Fruit fly (Drosophila melanogaster) whole organism, embryonic: ENCODE data around the gene CG32299.

Experiments
- Bteb2 ChIP-seq: fragments of 200-800 bp; sonication (Bioruptor generic); optimal IDR thresholded peaks from 2 replicates; lab custom pipeline; 2016; ENCODE audit warnings: missing biosample characterization, missing genetic modification characterization
- CG10431 ChIP-seq: fragments of 200-800 bp; sonication (Bioruptor generic); optimal IDR thresholded peaks from 3 replicates; lab custom pipeline; 2018; ENCODE audit warnings: missing biosample characterization, mild to moderate bottlenecking, missing genetic modification characterization
- CG11504 ChIP-seq: fragments of 200-800 bp; sonication (Bioruptor generic); optimal IDR thresholded peaks from 3 replicates; lab custom pipeline; 2019; ENCODE audit warnings: missing biosample characterization, mild to moderate bottlenecking, missing genetic modification characterization, moderate library complexity
- CG11560 ChIP-seq: fragments of 200-800 bp; sonication (Bioruptor generic); IDR thresholded peaks from 3 replicates; pipeline ENCODE4 v1.3.6; 2022; ENCODE audit warnings: missing biosample characterization, missing genetic modification characterization
- CG13296 ChIP-seq: fragments of 200-800 bp; sonication (Bioruptor generic); optimal IDR thresholded peaks from 3 replicates; lab custom pipeline; 2018; ENCODE audit warnings: missing biosample characterization, mild to moderate bottlenecking, missing genetic modification characterization
- CG13775 ChIP-seq: fragments of 200-800 bp; sonication (Bioruptor generic); optimal IDR thresholded peaks from 3 replicates; lab custom pipeline; 2017; ENCODE audit warnings: missing biosample characterization, mild to moderate bottlenecking, missing genetic modification characterization
- CG1647 ChIP-seq: fragments of 200-800 bp; sonication (Bioruptor generic); optimal IDR thresholded peaks from 3 replicates; lab custom pipeline; 2016; ENCODE audit warnings: missing biosample characterization, missing genetic modification characterization
- CG16813 ChIP-seq: fragments of 200-800 bp; sonication (Bioruptor generic); IDR thresholded peaks from 3 replicates; pipeline ENCODE4 v1.3.6; 2022; ENCODE audit warnings: missing biosample characterization, missing genetic modification characterization; ENCODE audit not compliant: partially characterized antibody
- CG17568 ChIP-seq: fragments of 200-800 bp; sonication (Bioruptor generic); optimal IDR thresholded peaks from 2 replicates; lab custom pipeline; 2018; ENCODE audit warnings: missing biosample characterization, mild to moderate bottlenecking, missing genetic modification characterization, moderate library complexity
- CG17802 ChIP-seq: fragments of 200-800 bp; sonication (Bioruptor generic); optimal IDR thresholded peaks from 2 replicates; lab custom pipeline; 2018; ENCODE audit warnings: missing biosample characterization, mild to moderate bottlenecking, missing genetic modification characterization, moderate library complexity
- CG18599 ChIP-seq: fragments of 200-800 bp; sonication (Bioruptor generic); optimal IDR thresholded peaks from 3 replicates; lab custom pipeline; 2017; ENCODE audit warnings: missing biosample characterization, missing genetic modification characterization, mild to moderate bottlenecking, moderate library complexity, missing genetic modification reagents
- CG2199 ChIP-seq: fragments of 200-800 bp; sonication (Bioruptor generic); IDR thresholded peaks from 3 replicates; pipeline ENCODE4 v1.3.6; 2022; ENCODE audit warnings: missing biosample characterization, missing genetic modification characterization
- CG2678 ChIP-seq: fragments of 200-800 bp; sonication (Bioruptor generic); optimal IDR thresholded peaks from 3 replicates; lab custom pipeline; 2019; ENCODE audit warnings: missing biosample characterization, mild to moderate bottlenecking, missing genetic modification characterization, moderate library complexity
- CG32767 ChIP-seq: fragments of 200-800 bp; sonication (Bioruptor generic); IDR thresholded peaks from 2 replicates; pipeline ENCODE4 v1.3.6; 2022; ENCODE audit warnings: missing biosample characterization, missing genetic modification characterization
- CG5180 ChIP-seq: fragments of 200-800 bp; sonication (Bioruptor generic); optimal IDR thresholded peaks from 3 replicates; lab custom pipeline; 2017; ENCODE audit warnings: missing biosample characterization, missing genetic modification characterization, mild to moderate bottlenecking, moderate library complexity, missing genetic modification reagents
- CG5953 ChIP-seq: fragments of 200-800 bp; sonication (Bioruptor generic); IDR thresholded peaks from 2 replicates; pipeline ENCODE4 v1.3.6; 2022; ENCODE audit warnings: missing biosample characterization, missing genetic modification characterization
- CG8944 ChIP-seq: fragments of 200-800 bp; sonication (Bioruptor generic); optimal IDR thresholded peaks from 3 replicates; lab custom pipeline; 2016; ENCODE audit warnings: missing biosample characterization, missing genetic modification characterization
- CkIIα-i1 ChIP-seq: fragments of 200-800 bp; sonication (Bioruptor generic); IDR thresholded peaks from 2 replicates; pipeline ENCODE4 v1.3.6; 2022; ENCODE audit warnings: missing biosample characterization, missing genetic modification characterization
- Dp ChIP-seq: fragments of 200-800 bp; sonication (Bioruptor generic); optimal IDR thresholded peaks from 2 replicates; lab custom pipeline; 2018; ENCODE audit warnings: missing biosample characterization, mild to moderate bottlenecking, missing genetic modification characterization, moderate library complexity
- Drgx ChIP-seq: fragments of 200-800 bp; sonication (Bioruptor generic); IDR thresholded peaks from 2 replicates; pipeline ENCODE4 v1.3.6; 2022; ENCODE audit warnings: missing biosample characterization, missing genetic modification characterization
- Ets65A ChIP-seq: fragments of 200-800 bp; sonication (Bioruptor generic); peaks from one replicate; lab custom pipeline; 2016; ENCODE audit warnings: missing biosample characterization, missing genetic modification characterization
- Kr ChIP-seq: fragments of 200-800 bp; sonication (Bioruptor generic); optimal IDR thresholded peaks from 2 replicates; lab custom pipeline; 2017; ENCODE audit warnings: missing biosample characterization, mild to moderate bottlenecking, missing genetic modification characterization
- Med ChIP-seq: fragments of 200-800 bp; sonication (Bioruptor generic); peaks from one replicate; lab custom pipeline; 2016; ENCODE audit warnings: missing biosample characterization, missing genetic modification characterization, mild to moderate bottlenecking, inconsistent platforms, moderate library complexity
- Meics ChIP-seq: fragments of 200-800 bp; sonication (Bioruptor generic); optimal IDR thresholded peaks from 2 replicates; lab custom pipeline; 2017; ENCODE audit warnings: missing biosample characterization, mild to moderate bottlenecking, missing genetic modification characterization
- Myb ChIP-seq: fragments of 200-800 bp; sonication (Bioruptor generic); optimal IDR thresholded peaks from 2 replicates; lab custom pipeline; 2016; ENCODE audit warnings: missing biosample characterization, missing genetic modification characterization
- NFAT ChIP-seq: fragments of 200-800 bp; sonication (Bioruptor generic); IDR thresholded peaks from 2 replicates; pipeline ENCODE4 v1.3.6; 2022; ENCODE audit warnings: missing biosample characterization, missing genetic modification characterization
- PHDP ChIP-seq: fragments of 200-800 bp; sonication (Bioruptor generic); optimal IDR thresholded peaks from 3 replicates; lab custom pipeline; 2018; ENCODE audit warnings: missing biosample characterization, mild to moderate bottlenecking, missing genetic modification characterization, moderate library complexity
- Pdp1 ChIP-seq, 2 experiments: fragments of 200-800 bp; sonication (Bioruptor generic); optimal IDR thresholded peaks; 3 replicates each; lab custom pipeline; 2016; ENCODE audit warnings: missing biosample characterization in 2 of 2, missing genetic modification characterization in 2 of 2, mild to moderate bottlenecking in 1 of 2, moderate library complexity in 1 of 2
- Vsx1 ChIP-seq: fragments of 200-800 bp; sonication (Bioruptor generic); optimal IDR thresholded peaks from 2 replicates; lab custom pipeline; 2017; ENCODE audit warnings: missing biosample characterization, mild to moderate bottlenecking, missing genetic modification characterization, missing genetic modification reagents
- ase ChIP-seq: fragments of 200-800 bp; sonication (Bioruptor generic); IDR thresholded peaks from 3 replicates; pipeline ENCODE4 v1.3.6; 2022; ENCODE audit warnings: missing biosample characterization, missing genetic modification characterization
- bab2 ChIP-seq: fragments of 200-800 bp; sonication (Bioruptor generic); optimal IDR thresholded peaks from 2 replicates; lab custom pipeline; 2016; ENCODE audit warnings: missing biosample characterization, missing genetic modification characterization
- br ChIP-seq: fragments of >200 bp; optimal IDR thresholded peaks from 2 replicates; lab custom pipeline; 2017
- cad ChIP-seq: fragments of >200 bp; optimal IDR thresholded peaks from 2 replicates; lab custom pipeline; 2017; ENCODE audit warnings: missing biosample characterization, missing genetic modification characterization
- chm ChIP-seq: fragments of 200-800 bp; sonication (Bioruptor generic); IDR thresholded peaks from 2 replicates; pipeline ENCODE4 v1.3.6; 2022; ENCODE audit warnings: missing biosample characterization, missing genetic modification characterization
- disco-r ChIP-seq: fragments of 200-800 bp; sonication (Bioruptor generic); optimal IDR thresholded peaks from 2 replicates; lab custom pipeline; 2016; ENCODE audit warnings: missing biosample characterization, missing genetic modification characterization
- dysf ChIP-seq: fragments of 200-800 bp; sonication (Bioruptor generic); IDR thresholded peaks from 3 replicates; pipeline ENCODE4 v1.3.6; 2022; ENCODE audit warnings: missing biosample characterization, missing genetic modification characterization
- fru ChIP-seq: fragments of >200 bp; optimal IDR thresholded peaks from 2 replicates; lab custom pipeline; 2017
- fu2 ChIP-seq: fragments of 200-800 bp; sonication (Bioruptor generic); optimal IDR thresholded peaks from 2 replicates; lab custom pipeline; 2016; ENCODE audit warnings: missing biosample characterization, missing genetic modification characterization
- gem ChIP-seq: fragments of 200-800 bp; sonication (Bioruptor generic); optimal IDR thresholded peaks from 2 replicates; lab custom pipeline; 2019; ENCODE audit warnings: missing biosample characterization, mild to moderate bottlenecking, missing genetic modification characterization, moderate library complexity
- grn ChIP-seq: fragments of 200-800 bp; sonication (Bioruptor generic); optimal IDR thresholded peaks from 3 replicates; lab custom pipeline; 2017; ENCODE audit warnings: missing biosample characterization, missing genetic modification characterization
- h ChIP-seq: fragments of >200 bp; optimal IDR thresholded peaks from 2 replicates; lab custom pipeline; 2017
- hbn ChIP-seq: fragments of 200-800 bp; sonication (Bioruptor generic); IDR thresholded peaks from 2 replicates; pipeline ENCODE4 v1.3.6; 2022; ENCODE audit warnings: missing biosample characterization, missing genetic modification characterization; ENCODE audit not compliant: partially characterized antibody
- klu ChIP-seq: fragments of 200-800 bp; sonication (Bioruptor generic); IDR thresholded peaks from 2 replicates; pipeline ENCODE4 v1.3.6; 2022; ENCODE audit warnings: missing biosample characterization, missing genetic modification characterization
- nau ChIP-seq: fragments of 200-800 bp; sonication (Bioruptor generic); optimal IDR thresholded peaks from 3 replicates; lab custom pipeline; 2017; ENCODE audit warnings: missing biosample characterization, mild to moderate bottlenecking, missing genetic modification characterization, missing genetic modification reagents
- p53 ChIP-seq: fragments of 200-800 bp; sonication (Bioruptor generic); optimal IDR thresholded peaks from 2 replicates; lab custom pipeline; 2016; ENCODE audit warnings: missing biosample characterization, missing genetic modification characterization
- phol ChIP-seq: fragments of 200-800 bp; sonication (Bioruptor generic); optimal IDR thresholded peaks from 3 replicates; lab custom pipeline; 2018; ENCODE audit warnings: missing biosample characterization, mild to moderate bottlenecking, missing genetic modification characterization, moderate library complexity
- toy ChIP-seq: fragments of 200-800 bp; sonication (Bioruptor generic); IDR thresholded peaks from 2 replicates; pipeline ENCODE4 v1.3.6; 2022; ENCODE audit warnings: missing biosample characterization, missing genetic modification characterization
- zen ChIP-seq: fragments of 200-800 bp; sonication (Bioruptor generic); optimal IDR thresholded peaks from 3 replicates; lab custom pipeline; 2018; ENCODE audit warnings: missing biosample characterization, mild to moderate bottlenecking, missing genetic modification characterization, moderate library complexity

CG32299 gene

DNA sequence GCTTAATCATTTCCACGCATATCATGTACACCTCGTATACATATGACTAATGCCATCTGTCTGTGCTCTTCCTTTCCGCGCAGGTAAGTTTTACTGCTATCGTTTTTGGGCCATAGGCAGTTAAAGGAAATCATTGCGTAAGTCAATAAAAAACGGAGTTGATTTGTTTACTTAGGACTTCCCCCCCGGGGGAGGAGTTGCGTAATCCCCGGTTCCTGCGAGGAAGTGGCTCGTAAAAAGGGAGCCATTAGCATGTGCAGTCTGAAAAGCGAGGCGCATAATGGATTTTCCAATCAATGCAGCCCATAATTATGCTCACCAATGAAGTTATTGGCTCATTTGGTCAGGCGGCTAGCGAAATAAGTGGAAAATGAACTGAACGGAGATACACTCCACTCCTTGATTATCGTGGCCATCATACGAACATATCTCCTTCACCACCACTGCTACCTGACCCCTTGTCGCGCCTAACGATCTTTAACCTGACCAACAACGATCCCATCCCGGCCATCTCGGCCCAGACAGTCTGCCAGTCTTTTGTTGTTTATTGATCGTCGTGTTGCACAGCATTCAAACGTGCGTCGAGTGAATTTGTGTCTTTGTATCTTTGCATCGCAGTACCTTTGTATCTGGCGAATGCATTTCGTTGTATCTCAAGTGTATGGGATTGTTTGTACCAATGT is 5.3 kb downstream of the CG32299 start:
- peak; percentile 93 for TF ChIP-seq zen (tag; lab: Kevin White, UChicago)
- no peak for TF ChIP-seq bab2 (GFP tag; lab: Kevin White, UChicago)
- TF ChIP-seq Pdp1 (GFP tag; optimal IDR thresholded peaks at IDR 0.05; lab: Kevin White, UChicago), result peak in 1 of 2 experiments; percentile 50
- TF ChIP-seq CG13775 (GFP tag; lab: Kevin White, UChicago), result no peak
- TF ChIP-seq Med (GFP tag; lab: Kevin White, UChicago), result peak; percentile 29
- no peak for TF ChIP-seq fu2 (GFP tag; lab: Kevin White, UChicago)
- no peak for TF ChIP-seq CG5953 (GFP tag; lab: Robert Waterston, UW)
- TF ChIP-seq cad, result peak; percentile 52
- peak; percentile 52 for TF ChIP-seq grn (GFP tag; lab: Kevin White, UChicago)
- TF ChIP-seq CG5180 (GFP tag; lab: Kevin White, UChicago), result peak; percentile 42
- TF ChIP-seq, all 482 proteins: peak for 6

DNA sequence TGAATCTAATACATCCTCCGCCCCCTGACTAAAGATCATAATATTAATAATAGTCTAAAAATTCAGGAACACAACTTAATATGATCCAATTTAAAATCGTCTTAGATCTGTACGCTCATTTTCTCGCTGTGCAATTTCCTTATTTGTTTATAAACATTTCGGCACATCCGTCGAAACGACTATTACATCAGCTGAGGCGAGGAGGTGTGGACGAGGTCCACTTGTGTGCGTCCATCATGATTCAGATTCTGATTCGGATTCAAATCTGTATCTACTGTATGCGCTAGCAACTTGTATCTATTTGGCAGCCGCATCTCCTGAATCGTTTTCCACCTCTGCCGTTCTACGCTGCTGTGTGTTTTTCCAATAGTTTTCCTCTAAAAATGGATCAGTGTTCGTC is 11.3 kb downstream of the CG32299 start:
- TF ChIP-seq CG17802 (tag; lab: Kevin White, UChicago) (no peak), Med (GFP tag; lab: Kevin White, UChicago) (peak; percentile 62), Pdp1 (GFP tag; optimal IDR thresholded peaks at IDR 0.05; lab: Kevin White, UChicago) (peak in 1 of 2 experiments; percentile 75), Kr (GFP tag; lab: Kevin White, UChicago) (no peak), chm (0 out of 2 replicates have a peak, but pooled peaks have one; percentile 17), ase (GFP tag; lab: Robert Waterston, UW) (no peak), CG11560 (tag; lab: Robert Waterston, UW) (no peak), gem (tag; lab: Kevin White, UChicago) (peak; percentile 9), CG18599 (GFP tag; lab: Kevin White, UChicago) (peak; percentile 3), Ets65A (GFP tag; lab: Kevin White, UChicago) (peak; percentile 62), hbn (GFP tag; lab: Robert Waterston, UW) (no peak), dysf (peak; percentile 33; the same call in 1 of the 3 replicates), NFAT (GFP tag; lab: Robert Waterston, UW) (0 out of 2 replicates have a peak, but pooled peaks have one; percentile 4), CG32767 (GFP tag; lab: Robert Waterston, UW) (peak; percentile 49; the same call in 1 of the 2 replicates), fru (lab: Kevin White, UChicago) (no peak), h (lab: Kevin White, UChicago) (no peak), phol (tag; lab: Kevin White, UChicago) (peak; percentile 5), nau (peak; percentile 6), CG2678 (peak; percentile 5), CG11504 (tag; lab: Kevin White, UChicago) (peak; percentile 86)

DNA sequence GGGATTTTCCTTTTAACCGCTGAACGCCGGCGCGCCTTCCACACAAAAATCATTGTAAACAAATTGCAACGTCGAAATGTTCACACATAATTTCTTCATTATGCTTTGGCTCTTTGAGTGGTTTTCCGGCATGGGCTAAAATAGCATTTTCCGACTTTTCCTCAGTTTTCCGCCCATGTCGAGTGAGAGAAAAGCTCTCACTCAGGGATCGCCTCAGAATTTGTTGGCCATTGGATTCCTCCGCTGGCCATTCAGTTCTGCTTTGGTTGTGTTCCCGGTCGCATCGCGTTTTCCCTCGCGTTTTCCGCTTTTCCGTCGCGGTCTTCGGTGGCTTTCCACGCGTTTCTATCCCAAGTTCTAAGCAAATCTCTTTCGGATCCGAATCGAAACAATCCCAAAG is 12.2 kb downstream of the CG32299 start:
- TF ChIP-seq ase (GFP tag; lab: Robert Waterston, UW) (no peak), Myb (GFP tag; lab: Kevin White, UChicago) (no peak), klu (no peak), PHDP (no peak), Meics (GFP tag; lab: Kevin White, UChicago) (no peak), CG2199 (GFP tag; lab: Robert Waterston, UW) (no peak), CG1647 (no peak), Dp (GFP tag; lab: Kevin White, UChicago) (no peak), CG11504 (tag; lab: Kevin White, UChicago) (no peak), CG16813 (GFP tag; lab: Robert Waterston, UW) (no peak), disco-r (no peak), CG17568 (GFP tag; lab: Kevin White, UChicago) (no peak), CkIIα-i1 (no peak), Drgx (GFP tag; lab: Robert Waterston, UW) (no peak), br (lab: Kevin White, UChicago) (no peak), Vsx1 (GFP tag; lab: Kevin White, UChicago) (no peak), CG10431 (GFP tag; lab: Kevin White, UChicago) (no peak), CG8944 (GFP tag; lab: Kevin White, UChicago) (no peak), Bteb2 (GFP tag; lab: Kevin White, UChicago) (no peak), p53 (no peak), phol (tag; lab: Kevin White, UChicago) (no peak), CG13296 (GFP tag; lab: Kevin White, UChicago) (no peak), toy (GFP tag; lab: Robert Waterston, UW) (no peak)
